Worm (Caenorhabditis elegans): ENCODE data around the gene K09H11.9.

DNA sequence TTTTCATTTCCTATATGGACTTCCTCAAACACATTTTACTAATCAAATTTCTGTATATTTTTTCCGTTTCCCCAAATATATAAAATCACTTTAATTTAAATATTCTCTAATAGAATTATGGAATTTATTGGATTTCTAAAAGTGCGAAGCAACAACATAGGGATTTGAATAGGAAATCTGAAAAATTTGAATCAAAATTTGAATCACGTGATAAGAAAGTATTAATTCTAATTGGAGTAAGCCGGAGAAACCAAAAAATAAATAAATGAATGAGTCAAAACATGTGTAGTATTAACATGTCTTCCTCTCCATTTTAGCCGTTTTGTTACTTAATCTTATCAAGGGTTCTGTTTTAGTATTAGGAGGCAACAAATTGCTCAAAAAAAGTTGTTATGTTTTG is 24.8 kb upstream of the K09H11.9 start:
- TF ChIP-seq eyg-1 (tag; optimal IDR thresholded peaks at IDR 0.05) (no peak), unc-55 (GFP tag; optimal IDR thresholded peaks at IDR 0.05) (no peak), F13H6.1 (tag; optimal IDR thresholded peaks at IDR 0.05) (no peak), elt-4 (tag; optimal IDR thresholded peaks at IDR 0.05) (no peak)
